Fruit fly (Drosophila melanogaster) whole organism, embryonic: ENCODE data around the gene tomb.

Experiments used
- Abd-B ChIP-seq: fragments of 200-800 bp; sonication (Bioruptor generic); optimal IDR thresholded peaks from 2 replicates; lab custom pipeline; 2018; ENCODE audit warnings: missing biosample characterization, mild to moderate bottlenecking, missing genetic modification characterization, moderate library complexity
- B-H1 ChIP-seq: fragments of 200-800 bp; sonication (Bioruptor generic); IDR thresholded peaks from 3 replicates; pipeline ENCODE4 v1.3.6; 2022; ENCODE audit warnings: missing biosample characterization, missing genetic modification characterization
- Bdp1 ChIP-seq: fragments of 200-800 bp; sonication (Bioruptor generic); optimal IDR thresholded peaks from 3 replicates; lab custom pipeline; 2016; ENCODE audit warnings: missing biosample characterization, missing genetic modification characterization
- CG10147 ChIP-seq: fragments of 200-800 bp; sonication (Bioruptor generic); optimal IDR thresholded peaks from 2 replicates; lab custom pipeline; 2019; ENCODE audit warnings: missing biosample characterization, mild to moderate bottlenecking, missing genetic modification characterization, moderate library complexity
- CG10274 ChIP-seq: fragments of 200-800 bp; sonication (Bioruptor generic); optimal IDR thresholded peaks from 3 replicates; lab custom pipeline; 2017; ENCODE audit warnings: missing biosample characterization, mild to moderate bottlenecking, missing genetic modification characterization
- CG10543 ChIP-seq: fragments of 200-800 bp; sonication (Bioruptor generic); optimal IDR thresholded peaks from 3 replicates; lab custom pipeline; 2017; ENCODE audit warnings: missing biosample characterization, mild to moderate bottlenecking, missing genetic modification characterization, moderate library complexity
- CG10959 ChIP-seq: fragments of 200-800 bp; sonication (Bioruptor generic); IDR thresholded peaks from 2 replicates; pipeline ENCODE4 v1.3.6; 2022; ENCODE audit warnings: missing biosample characterization, missing genetic modification characterization
- CG11560 ChIP-seq: fragments of 200-800 bp; sonication (Bioruptor generic); IDR thresholded peaks from 3 replicates; pipeline ENCODE4 v1.3.6; 2022; ENCODE audit warnings: missing biosample characterization, missing genetic modification characterization
- CG12219 ChIP-seq: fragments of 200-800 bp; sonication (Bioruptor generic); optimal IDR thresholded peaks from 3 replicates; lab custom pipeline; 2018; ENCODE audit warnings: missing biosample characterization, mild to moderate bottlenecking, missing genetic modification characterization
- CG12299 ChIP-seq: fragments of 200-800 bp; sonication (Bioruptor generic); optimal IDR thresholded peaks from 2 replicates; lab custom pipeline; 2018; ENCODE audit warnings: missing biosample characterization, mild to moderate bottlenecking, missing genetic modification characterization
- CG15011 ChIP-seq: fragments of 200-800 bp; sonication (Bioruptor generic); optimal IDR thresholded peaks from 3 replicates; lab custom pipeline; 2018; ENCODE audit warnings: missing biosample characterization, mild to moderate bottlenecking, missing genetic modification characterization
- CG15073 ChIP-seq: fragments of 200-800 bp; sonication (Bioruptor generic); optimal IDR thresholded peaks from 2 replicates; lab custom pipeline; 2016; ENCODE audit warnings: missing biosample characterization, missing genetic modification characterization
- CG1792 ChIP-seq: fragments of 200-800 bp; sonication (Bioruptor generic); optimal IDR thresholded peaks from 2 replicates; lab custom pipeline; 2016; ENCODE audit warnings: missing biosample characterization, missing genetic modification characterization
- CG18011 ChIP-seq: fragments of 200-800 bp; sonication (Bioruptor generic); optimal IDR thresholded peaks from 2 replicates; lab custom pipeline; 2017; ENCODE audit warnings: missing biosample characterization, missing genetic modification characterization, mild to moderate bottlenecking, moderate library complexity, missing genotype
- CG2678 ChIP-seq: fragments of 200-800 bp; sonication (Bioruptor generic); optimal IDR thresholded peaks from 3 replicates; lab custom pipeline; 2019; ENCODE audit warnings: missing biosample characterization, mild to moderate bottlenecking, missing genetic modification characterization, moderate library complexity
- CG30403 ChIP-seq: fragments of 200-800 bp; sonication (Bioruptor generic); optimal IDR thresholded peaks from 3 replicates; lab custom pipeline; 2016; ENCODE audit warnings: missing biosample characterization, missing genetic modification characterization
- CG31441 ChIP-seq: fragments of 200-800 bp; sonication (Bioruptor generic); IDR thresholded peaks from 2 replicates; pipeline ENCODE4 v1.3.6; 2022; ENCODE audit warnings: missing biosample characterization, missing genetic modification characterization
- CG33557 ChIP-seq: fragments of 200-800 bp; sonication (Bioruptor generic); optimal IDR thresholded peaks from 2 replicates; lab custom pipeline; 2019; ENCODE audit warnings: missing biosample characterization, mild to moderate bottlenecking, missing genetic modification characterization, moderate library complexity
- CG4282 ChIP-seq: fragments of 200-800 bp; sonication (Bioruptor generic); optimal IDR thresholded peaks from 2 replicates; lab custom pipeline; 2016; ENCODE audit warnings: missing biosample characterization, missing genetic modification characterization
- CG6654 ChIP-seq: fragments of 200-800 bp; sonication (Bioruptor generic); optimal IDR thresholded peaks from 2 replicates; lab custom pipeline; 2017; ENCODE audit warnings: missing biosample characterization, mild to moderate bottlenecking, missing genetic modification characterization
- CG6854 ChIP-seq: fragments of 200-800 bp; sonication (Bioruptor generic); optimal IDR thresholded peaks from 3 replicates; lab custom pipeline; 2017; ENCODE audit warnings: missing biosample characterization, mild to moderate bottlenecking, missing genetic modification characterization
- CG7271 ChIP-seq: fragments of 200-800 bp; sonication (Bioruptor generic); optimal IDR thresholded peaks from 2 replicates; lab custom pipeline; 2018; ENCODE audit warnings: missing biosample characterization, mild to moderate bottlenecking, missing genetic modification characterization, moderate library complexity
- CG7357 ChIP-seq: fragments of 200-800 bp; sonication (Bioruptor generic); IDR thresholded peaks from 3 replicates; pipeline ENCODE4 v1.3.6; 2022; ENCODE audit warnings: missing biosample characterization, missing genetic modification characterization
- CG7556 ChIP-seq: fragments of 200-800 bp; sonication (Bioruptor generic); optimal IDR thresholded peaks from 2 replicates; lab custom pipeline; 2017; ENCODE audit warnings: missing biosample characterization, mild to moderate bottlenecking, missing genetic modification characterization
- CoRest ChIP-seq: fragments of 200-800 bp; sonication (Bioruptor generic); optimal IDR thresholded peaks from 3 replicates; lab custom pipeline; 2018; ENCODE audit warnings: missing biosample characterization, mild to moderate bottlenecking, missing genetic modification characterization, moderate library complexity
- Dfd ChIP-seq, 2 experiments: fragments of >200 bp; optimal IDR thresholded peaks; 2 replicates each; lab custom pipeline; 2017; ENCODE audit warnings: missing biosample characterization in 2 of 2, missing genetic modification characterization in 2 of 2
- Doc3 ChIP-seq: fragments of 200-800 bp; sonication (Bioruptor generic); IDR thresholded peaks from 3 replicates; pipeline ENCODE4 v1.3.6; 2022; ENCODE audit warnings: missing biosample characterization, missing genetic modification characterization; ENCODE audit not compliant: partially characterized antibody
- Dp ChIP-seq: fragments of 200-800 bp; sonication (Bioruptor generic); optimal IDR thresholded peaks from 2 replicates; lab custom pipeline; 2018; ENCODE audit warnings: missing biosample characterization, mild to moderate bottlenecking, missing genetic modification characterization, moderate library complexity
- Fer3 ChIP-seq: fragments of 200-800 bp; sonication (Bioruptor generic); optimal IDR thresholded peaks from 2 replicates; lab custom pipeline; 2018; ENCODE audit warnings: missing biosample characterization, mild to moderate bottlenecking, missing genetic modification characterization, moderate library complexity
- Lim3 ChIP-seq: fragments of 200-800 bp; sonication (Bioruptor generic); IDR thresholded peaks from 2 replicates; pipeline ENCODE4 v1.3.6; 2022; ENCODE audit warnings: missing biosample characterization, missing genetic modification characterization
- NFAT ChIP-seq: fragments of 200-800 bp; sonication (Bioruptor generic); IDR thresholded peaks from 2 replicates; pipeline ENCODE4 v1.3.6; 2022; ENCODE audit warnings: missing biosample characterization, missing genetic modification characterization
- Xrp1 ChIP-seq: fragments of 200-800 bp; sonication (Bioruptor generic); IDR thresholded peaks from 2 replicates; pipeline ENCODE4 v1.3.6; 2022; ENCODE audit warnings: missing biosample characterization, missing genetic modification characterization
- ab ChIP-seq: fragments of 200-800 bp; sonication (Bioruptor generic); optimal IDR thresholded peaks from 2 replicates; lab custom pipeline; 2016; ENCODE audit warnings: missing biosample characterization, missing genetic modification characterization
- ase ChIP-seq: fragments of 200-800 bp; sonication (Bioruptor generic); IDR thresholded peaks from 3 replicates; pipeline ENCODE4 v1.3.6; 2022; ENCODE audit warnings: missing biosample characterization, missing genetic modification characterization
- dpn ChIP-seq, 2 experiments: fragments of 200-800 bp; sonication (Bioruptor generic); optimal IDR thresholded peaks; 3 replicates each; lab custom pipeline; 2016; ENCODE audit warnings: missing biosample characterization in 2 of 2, missing genetic modification characterization in 2 of 2
- exex ChIP-seq: fragments of 200-800 bp; sonication (Bioruptor generic); optimal IDR thresholded peaks from 4 replicates; lab custom pipeline; 2018; ENCODE audit warnings: missing biosample characterization, mild to moderate bottlenecking, missing genetic modification characterization, moderate library complexity
- fru ChIP-seq: fragments of >200 bp; optimal IDR thresholded peaks from 2 replicates; lab custom pipeline; 2017
- gsb-n ChIP-seq: fragments of 200-800 bp; sonication (Bioruptor generic); optimal IDR thresholded peaks from 3 replicates; lab custom pipeline; 2018; ENCODE audit warnings: missing biosample characterization, mild to moderate bottlenecking, missing genetic modification characterization
- hb ChIP-seq: fragments of 200-800 bp; sonication (Bioruptor generic); IDR thresholded peaks from 3 replicates; pipeline ENCODE4 v1.3.6; 2022; ENCODE audit warnings: missing biosample characterization, missing genetic modification characterization; ENCODE audit not compliant: partially characterized antibody
- hth ChIP-seq: fragments of >200 bp; optimal IDR thresholded peaks from 2 replicates; lab custom pipeline; 2017; ENCODE audit warnings: inconsistent platforms
- kay ChIP-seq: fragments of 200-800 bp; sonication (Bioruptor generic); optimal IDR thresholded peaks from 2 replicates; lab custom pipeline; 2016; ENCODE audit warnings: missing biosample characterization, missing genetic modification characterization
- nau ChIP-seq: fragments of 200-800 bp; sonication (Bioruptor generic); optimal IDR thresholded peaks from 3 replicates; lab custom pipeline; 2017; ENCODE audit warnings: missing biosample characterization, mild to moderate bottlenecking, missing genetic modification characterization, missing genetic modification reagents
- onecut ChIP-seq: fragments of 200-800 bp; sonication (Bioruptor generic); IDR thresholded peaks from 2 replicates; pipeline ENCODE4 v1.3.6; 2022; ENCODE audit warnings: missing biosample characterization, missing genetic modification characterization
- otp ChIP-seq: fragments of 200-800 bp; sonication (Bioruptor generic); IDR thresholded peaks from 3 replicates; pipeline ENCODE4, ENCODE4 v1.3.6; 2022; ENCODE audit warnings: missing biosample characterization, missing genetic modification characterization
- sc ChIP-seq, 3 experiments: fragments of >200 bp in 2 of 3; fragments of 200-800 bp in 1 of 3; sonication (Bioruptor generic) in 1 of 3; optimal IDR thresholded peaks; 2 replicates in 2 of 3; 3 replicates in 1 of 3; lab custom pipeline; 2017; ENCODE audit warnings: mild to moderate bottlenecking in 1 of 3, missing biosample characterization in 1 of 3, missing genetic modification characterization in 1 of 3, missing genetic modification reagents in 1 of 3
- scrt ChIP-seq: fragments of 200-800 bp; sonication (Bioruptor generic); optimal IDR thresholded peaks from 2 replicates; lab custom pipeline; 2018; ENCODE audit warnings: missing biosample characterization, mild to moderate bottlenecking, missing genetic modification characterization, moderate library complexity
- sens ChIP-seq: fragments of 200-800 bp; sonication (Bioruptor generic); peaks from one replicate; lab custom pipeline; 2016; ENCODE audit warnings: missing biosample characterization, missing genetic modification characterization
- ttk ChIP-seq: fragments of 200-800 bp; sonication (Bioruptor generic); IDR thresholded peaks from 2 replicates; pipeline ENCODE4 v2.1.2; 2022; ENCODE audit warnings: missing biosample characterization, missing genetic modification characterization
- usp ChIP-seq: fragments of >200 bp; optimal IDR thresholded peaks from 2 replicates; lab custom pipeline; 2017; ENCODE audit warnings: missing biosample characterization, missing genetic modification characterization
- zen2 ChIP-seq: fragments of 200-800 bp; sonication (Bioruptor generic); IDR thresholded peaks from 3 replicates; pipeline ENCODE4 v1.3.6; 2022; ENCODE audit warnings: missing biosample characterization, missing genetic modification characterization; ENCODE audit not compliant: partially characterized antibody

Gene tomb

DNA sequence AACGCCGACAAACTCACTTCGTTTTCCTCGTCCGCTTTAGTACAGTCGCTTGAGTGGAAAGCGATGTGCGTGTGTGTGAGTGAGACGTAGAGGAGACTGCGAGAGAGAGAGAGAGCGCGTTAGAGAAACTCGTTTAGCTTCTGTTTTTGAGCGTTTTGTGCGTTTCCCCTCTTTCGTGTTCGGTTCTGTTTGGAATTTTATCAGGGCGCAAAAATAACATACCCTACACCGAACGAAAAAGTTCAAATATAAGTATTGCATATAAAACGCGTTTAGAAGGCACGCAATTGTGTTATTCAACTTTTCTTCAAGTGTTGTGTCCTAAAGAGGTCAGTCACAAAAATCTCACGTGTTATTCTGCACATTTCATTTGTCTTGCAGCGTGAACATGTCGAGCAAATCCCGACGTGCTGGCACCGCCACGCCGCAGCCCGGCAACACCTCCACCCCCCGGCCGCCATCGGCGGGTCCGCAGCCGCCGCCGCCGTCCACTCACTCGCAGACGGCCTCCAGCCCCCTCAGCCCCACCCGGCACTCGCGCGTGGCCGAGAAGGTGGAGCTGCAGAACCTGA is 6.5 kb upstream of the tomb start (continued):
- TF ChIP-seq sens (GFP tag; lab: Kevin White, UChicago), result peak; percentile 67
- no peak; the same call in 1 of the 2 replicates for TF ChIP-seq CG31441 (GFP tag; lab: Robert Waterston, UW)
- peak; percentile 24 to 72 for TF ChIP-seq dpn (GFP tag; optimal IDR thresholded peaks at IDR 0.05; lab: Kevin White, UChicago)
- TF ChIP-seq CG15073, result no peak
- TF ChIP-seq CG1792, result no peak
- no peak for TF ChIP-seq zen2 (GFP tag; lab: Robert Waterston, UW)
- TF ChIP-seq nau (GFP tag; lab: Kevin White, UChicago), result no peak
- TF ChIP-seq otp (GFP tag; lab: Robert Waterston, UW), result 0 out of 3 replicates have a peak, but pooled peaks have one; percentile 18
- no peak for TF ChIP-seq CG12219 (GFP tag; lab: Kevin White, UChicago)
- peak; percentile 44 for TF ChIP-seq CG7556
- peak; percentile 42; the same call in 1 of the 3 replicates for TF ChIP-seq ase (GFP tag; lab: Robert Waterston, UW)
- peak; percentile 27; the same call in 1 of the 2 replicates for TF ChIP-seq ttk (GFP tag; lab: Robert Waterston, UW)
- no peak for TF ChIP-seq usp
- TF ChIP-seq gsb-n, result no peak
- peak; percentile 45 for TF ChIP-seq CG10543 (GFP tag; lab: Kevin White, UChicago)
- TF ChIP-seq CG18011 (GFP tag; lab: Kevin White, UChicago), result peak; percentile 14
- no peak for TF ChIP-seq CG15011 (GFP tag; lab: Kevin White, UChicago)
- no peak for TF ChIP-seq CG10959 (GFP tag; lab: Robert Waterston, UW)
- no peak for TF ChIP-seq CG4282 (GFP tag; lab: Kevin White, UChicago)
- no peak for TF ChIP-seq Doc3 (GFP tag; lab: Robert Waterston, UW)
- no peak for TF ChIP-seq CG33557 (GFP tag; lab: Kevin White, UChicago)
- TF ChIP-seq sc (optimal IDR thresholded peaks at IDR 0.05; lab: Kevin White, UChicago), result no peak
- no peak for TF ChIP-seq sc (GFP tag; optimal IDR thresholded peaks at IDR 0.05; lab: Kevin White, UChicago)
- TF ChIP-seq B-H1 (GFP tag; lab: Robert Waterston, UW), result peak; percentile 47; the same call in 1 of the 3 replicates
- no peak for TF ChIP-seq hb
- TF ChIP-seq Xrp1 (GFP tag; lab: Robert Waterston, UW), result peak; percentile 61; the same call in 1 of the 2 replicates
- 0 out of 2 replicates have a peak, but pooled peaks have one; percentile 47 for TF ChIP-seq NFAT (GFP tag; lab: Robert Waterston, UW)
- peak; percentile 38 for TF ChIP-seq onecut (GFP tag; lab: Robert Waterston, UW)
- peak; percentile 73 for TF ChIP-seq CG10274 (GFP tag; lab: Kevin White, UChicago)
- TF ChIP-seq fru, result no peak
- TF ChIP-seq hth (lab: Kevin White, UChicago), result no peak
- peak; percentile 45 for TF ChIP-seq CoRest
- peak; percentile 37 for TF ChIP-seq Fer3 (tag; lab: Kevin White, UChicago)
- peak; percentile 26 for TF ChIP-seq scrt (GFP tag; lab: Kevin White, UChicago)
- TF ChIP-seq CG6654 (GFP tag; lab: Kevin White, UChicago), result no peak
- TF ChIP-seq kay (GFP tag; lab: Kevin White, UChicago), result peak; percentile 11
- TF ChIP-seq exex (tag; lab: Kevin White, UChicago), result peak; percentile 21
- TF ChIP-seq CG7271, result no peak
- TF ChIP-seq CG10147 (GFP tag; lab: Kevin White, UChicago), result peak; percentile 41
- TF ChIP-seq CG6854 (GFP tag; lab: Kevin White, UChicago), result peak; percentile 58
- no peak for TF ChIP-seq Lim3 (GFP tag; lab: Robert Waterston, UW)
- peak; percentile 31; the same call in 1 of the 3 replicates for TF ChIP-seq CG7357 (GFP tag; lab: Robert Waterston, UW)
- TF ChIP-seq CG12299 (tag; lab: Kevin White, UChicago), result no peak
- TF ChIP-seq CG30403 (GFP tag; lab: Kevin White, UChicago), result peak; percentile 57
- no peak for TF ChIP-seq CG11560 (tag; lab: Robert Waterston, UW)
- no peak for TF ChIP-seq Dp
- no peak for TF ChIP-seq Abd-B (GFP tag; lab: Kevin White, UChicago)
- TF ChIP-seq ab (GFP tag; lab: Kevin White, UChicago), result peak; percentile 15
- no peak for TF ChIP-seq Dfd (GFP tag; optimal IDR thresholded peaks at IDR 0.05; lab: Kevin White, UChicago)
- no peak for TF ChIP-seq Bdp1 (GFP tag; lab: Kevin White, UChicago)
- TF ChIP-seq CG2678 (tag; lab: Kevin White, UChicago), result no peak
